Worm (Caenorhabditis elegans) whole organism, L2 larva: ENCODE measurements around the gene ccm-2.
A peak's percentile ranks its signal among the peaks of the same experiment; 100 is the strongest.

Experiments
- lin-11 ChIP-seq: fragments of 150-350 bp; sonication (generic microtip); optimal IDR thresholded peaks from 2 replicates; lab custom pipeline; 2014; ENCODE audit warnings: missing biosample characterization, missing genetic modification characterization, inconsistent platforms, mixed read lengths
- nhr-11 ChIP-seq: fragments of 150-350 bp; optimal IDR thresholded peaks from 2 replicates; lab custom pipeline; 2014; ENCODE audit warnings: missing biosample characterization, missing genetic modification characterization
- skn-1 ChIP-seq: sonication (generic microtip); optimal IDR thresholded peaks from 2 replicates; lab custom pipeline; 2017; ENCODE audit warnings: missing biosample characterization, missing genetic modification characterization
- unc-55 ChIP-seq: fragments of 150-350 bp; sonication (generic microtip); optimal IDR thresholded peaks from 3 replicates; lab custom pipeline; 2014; ENCODE audit warnings: missing biosample characterization, missing genetic modification reagents, missing genetic modification characterization

DNA sequence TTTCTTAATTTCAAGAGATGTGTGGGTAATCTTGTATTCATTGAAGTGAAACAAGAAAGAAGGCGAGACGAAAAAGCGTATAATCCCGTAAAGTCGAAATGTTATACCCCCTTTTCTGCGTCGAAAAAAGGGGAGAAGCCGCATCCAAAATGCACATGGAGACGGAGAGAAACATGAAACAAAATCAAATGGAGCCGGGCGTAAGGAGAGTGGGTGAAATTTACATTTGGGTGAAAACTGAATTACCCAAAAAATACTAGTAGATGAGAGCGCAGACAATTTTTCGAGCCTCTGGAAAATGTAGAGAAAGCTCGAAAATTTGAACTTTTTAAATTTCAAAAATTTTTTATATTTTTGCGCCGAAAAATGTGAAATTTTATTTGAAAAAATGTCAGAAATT, 18.2 kb upstream of the ccm-2 start:
- TF ChIP-seq unc-55 (peak; percentile 81), skn-1 (tag; lab: Kevin White, UChicago) (no peak), lin-11 (tag; lab: Kevin White, UChicago) (no peak), nhr-11 (tag; lab: Kevin White, UChicago) (no peak)
